Worm (Caenorhabditis elegans): ENCODE measurements around the gene apa-2.

DNA sequence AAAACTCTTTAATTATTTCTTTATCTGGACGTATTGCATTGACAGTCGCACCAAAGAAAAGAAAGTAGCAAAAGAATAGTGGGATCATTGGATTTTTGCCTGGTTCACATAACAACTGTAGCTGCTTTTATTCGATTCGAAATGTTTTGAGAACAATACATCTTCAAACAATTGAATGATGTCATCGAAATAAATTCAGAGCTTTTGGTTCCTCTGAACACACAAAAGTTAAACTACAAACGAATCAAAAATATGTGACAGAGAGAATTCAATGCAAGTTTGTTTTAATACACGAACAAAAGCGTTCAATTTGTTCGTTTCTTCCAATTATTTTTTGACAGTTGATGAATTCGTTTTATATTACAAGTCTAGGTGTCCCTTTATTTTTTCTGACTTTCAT, 27.2 kb upstream of the apa-2 start, which contains the start of gene H29C22.1:
- TF ChIP-seq sptf-1 (tag; optimal IDR thresholded peaks at IDR 0.05): no peak
- no peak for TF ChIP-seq fos-1 (tag; optimal IDR thresholded peaks at IDR 0.05)
- no peak for TF ChIP-seq ztf-4 (tag; optimal IDR thresholded peaks at IDR 0.05)
- TF ChIP-seq mdl-1 (tag; optimal IDR thresholded peaks at IDR 0.05): no peak
- no peak for TF ChIP-seq dpl-1 (GFP tag; optimal IDR thresholded peaks at IDR 0.05)
- TF ChIP-seq fkh-10 (GFP tag; optimal IDR thresholded peaks at IDR 0.05): no peak
- TF ChIP-seq lin-39 (tag; optimal IDR thresholded peaks at IDR 0.05): no peak
- TF ChIP-seq sox-4 (tag; optimal IDR thresholded peaks at IDR 0.05): no peak
- TF ChIP-seq skn-1 (tag; optimal IDR thresholded peaks at IDR 0.05): no peak
- no peak for TF ChIP-seq Y116A8C.19 (tag; optimal IDR thresholded peaks at IDR 0.05; ENCODE audit: borderline replicate concordance)
- no peak for TF ChIP-seq irx-1 (tag; optimal IDR thresholded peaks at IDR 0.05)
